Fruit fly (Drosophila melanogaster): Measurements from ENCODE around the gene crp.

The crp gene

dm6 chr2L:16299466-16300311 is 12.2 kb upstream of the crp start, which contains the start of the genes heix and CG17328 (continued):
- TF ChIP-seq HLH3B (GFP tag; IDR thresholded peaks at IDR 0.05) (0 out of 2 replicates have a peak, but pooled peaks have one; percentile 69), Asciz (GFP tag; optimal IDR thresholded peaks at IDR 0.05) (no peak), Adf1 (GFP tag; IDR thresholded peaks at IDR 0.05) (no peak), CG14860 (GFP tag; IDR thresholded peaks at IDR 0.05; ENCODE audit: partially characterized antibody) (no peak), Ada2b (GFP tag; IDR thresholded peaks at IDR 0.05) (peak; percentile 71), Hr51 (GFP tag; optimal IDR thresholded peaks at IDR 0.05) (peak in 1 of 2 experiments; percentile 13), vvl (GFP tag; IDR thresholded peaks at IDR 0.05) (peak; percentile 73), lmd (GFP tag; IDR thresholded peaks at IDR 0.05) (peak; percentile 78), CG10274 (GFP tag; optimal IDR thresholded peaks at IDR 0.05) (no peak), schlank (tag; optimal IDR thresholded peaks at IDR 0.05) (peak; percentile 57), CG8089 (GFP tag; optimal IDR thresholded peaks at IDR 0.05) (no peak), prd (optimal IDR thresholded peaks at IDR 0.05) (no peak), prd (GFP tag; IDR thresholded peaks at IDR 0.05) (peak; percentile 76), ind (GFP tag; optimal IDR thresholded peaks at IDR 0.05) (peak; percentile 79), CG4854 (GFP tag; optimal IDR thresholded peaks at IDR 0.05) (peak; percentile 1), ro (GFP tag; IDR thresholded peaks at IDR 0.05) (no peak), CG10543 (GFP tag; optimal IDR thresholded peaks at IDR 0.05) (peak; percentile 61), shn (GFP tag; optimal IDR thresholded peaks at IDR 0.05) (peak; percentile 58), CG17361 (GFP tag; IDR thresholded peaks at IDR 0.05) (peak; percentile 88), Neu2 (GFP tag; optimal IDR thresholded peaks at IDR 0.05; ENCODE audit: borderline replicate concordance) (no peak), BEAF-32 (GFP tag; optimal IDR thresholded peaks at IDR 0.05) (peak; percentile 58), gce (GFP tag; IDR thresholded peaks at IDR 0.05) (no peak), CG2120 (GFP tag; optimal IDR thresholded peaks at IDR 0.05) (peak; percentile 87), CG7987 (GFP tag; optimal IDR thresholded peaks at IDR 0.05) (no peak), nmo (GFP tag; optimal IDR thresholded peaks at IDR 0.05) (peak; percentile 81), fu2 (GFP tag; optimal IDR thresholded peaks at IDR 0.05) (peak; percentile 45), lab (GFP tag; optimal IDR thresholded peaks at IDR 0.05) (no peak), Hmr (GFP tag; optimal IDR thresholded peaks at IDR 0.05) (no peak), Bgb (GFP tag; IDR thresholded peaks at IDR 0.05; ENCODE audit: partially characterized antibody) (no peak; the same call in 1 of the 2 replicates), CG9215 (GFP tag; IDR thresholded peaks at IDR 0.05) (peak; percentile 72), croc (GFP tag; conservative IDR thresholded peaks at IDR 0.05) (peak; percentile 29; the same call in 1 of the 3 replicates), CG33557 (GFP tag; optimal IDR thresholded peaks at IDR 0.05) (peak; percentile 36), ash1 (GFP tag; optimal IDR thresholded peaks at IDR 0.05) (no peak), nau (GFP tag; optimal IDR thresholded peaks at IDR 0.05) (no peak), CG2129 (GFP tag; IDR thresholded peaks at IDR 0.05; ENCODE audit: partially characterized antibody) (no peak), grn (GFP tag; optimal IDR thresholded peaks at IDR 0.05) (no peak), eve (GFP tag; optimal IDR thresholded peaks at IDR 0.05) (no peak), Mrtf (GFP tag; IDR thresholded peaks at IDR 0.05) (peak; percentile 53; the same call in 2 of the 3 replicates), Dbx (GFP tag; IDR thresholded peaks at IDR 0.05) (peak; percentile 64), CG4328 (GFP tag; optimal IDR thresholded peaks at IDR 0.05) (peak; percentile 60), fd102C (GFP tag; optimal IDR thresholded peaks at IDR 0.05) (no peak), tup (GFP tag; optimal IDR thresholded peaks at IDR 0.05) (peak; percentile 18), Nf-YB (GFP tag; optimal IDR thresholded peaks at IDR 0.05) (peak; percentile 43), stc (GFP tag; IDR thresholded peaks at IDR 0.05) (peak; percentile 62), CG11504 (tag; optimal IDR thresholded peaks at IDR 0.05) (no peak), CG12236 (GFP tag; optimal IDR thresholded peaks at IDR 0.05) (no peak), gsb-n (tag; optimal IDR thresholded peaks at IDR 0.05) (peak; percentile 50), CG10462 (GFP tag; optimal IDR thresholded peaks at IDR 0.05) (peak; percentile 13)

Measured in whole organism, embryonic.